Fruit fly (Drosophila melanogaster) whole organism, pupa: ENCODE results near the gene CG10195.

Experiments
- CG10348 ChIP-seq: fragments of 200-800 bp; sonication (Bioruptor generic); IDR thresholded peaks from 2 replicates; pipeline ENCODE4 v1.3.6; 2022; ENCODE audit warnings: missing biosample characterization, missing genetic modification characterization
- CG12605 ChIP-seq: fragments of 200-800 bp; sonication (Bioruptor generic); IDR thresholded peaks from 2 replicates; pipeline ENCODE4 v1.3.6; 2022; ENCODE audit warnings: missing biosample characterization, missing genetic modification characterization
- CG13204 ChIP-seq: fragments of 200-800 bp; sonication (Bioruptor generic); optimal IDR thresholded peaks from 2 replicates; lab custom pipeline; 2018; ENCODE audit warnings: missing biosample characterization, mild to moderate bottlenecking, missing genetic modification characterization, moderate library complexity
- CG14655 ChIP-seq: fragments of 200-800 bp; sonication (Bioruptor generic); optimal IDR thresholded peaks from 3 replicates; lab custom pipeline; 2017; ENCODE audit warnings: mild to moderate bottlenecking, missing biosample characterization, missing genetic modification reagents, missing genetic modification characterization
- CG15710 ChIP-seq: fragments of 200-800 bp; sonication (Bioruptor generic); optimal IDR thresholded peaks from 2 replicates; lab custom pipeline; 2018; ENCODE audit warnings: missing biosample characterization, mild to moderate bottlenecking, missing genetic modification characterization, moderate library complexity
- CG17806 ChIP-seq: fragments of 200-800 bp; sonication (Bioruptor generic); optimal IDR thresholded peaks from 2 replicates; lab custom pipeline; 2018; ENCODE audit warnings: missing biosample characterization, mild to moderate bottlenecking, missing genetic modification characterization, moderate library complexity
- CG32121 ChIP-seq: fragments of 200-800 bp; sonication (Bioruptor generic); IDR thresholded peaks from 2 replicates; pipeline ENCODE4 v1.3.6; 2022; ENCODE audit warnings: missing biosample characterization, missing genetic modification characterization
- CG34367 ChIP-seq: fragments of 200-800 bp; sonication (Bioruptor generic); optimal IDR thresholded peaks from 2 replicates; lab custom pipeline; 2018; ENCODE audit warnings: missing biosample characterization, mild to moderate bottlenecking, missing genetic modification characterization
- CG4496 ChIP-seq: fragments of 200-800 bp; sonication (Bioruptor generic); IDR thresholded peaks from 3 replicates; pipeline ENCODE4 v1.3.6; 2022; ENCODE audit warnings: missing biosample characterization, missing genetic modification characterization
- CG8159 ChIP-seq: fragments of 200-800 bp; sonication (Bioruptor generic); optimal IDR thresholded peaks from 3 replicates; lab custom pipeline; 2018; ENCODE audit warnings: missing biosample characterization, mild to moderate bottlenecking, missing genetic modification characterization, moderate library complexity
- CG8301 ChIP-seq: fragments of 200-800 bp; sonication (Bioruptor generic); optimal IDR thresholded peaks from 2 replicates; lab custom pipeline; 2018; ENCODE audit warnings: missing biosample characterization, mild to moderate bottlenecking, missing genetic modification characterization
- CG9948 ChIP-seq: fragments of 200-800 bp; sonication (Bioruptor generic); optimal IDR thresholded peaks from 2 replicates; lab custom pipeline; 2018; ENCODE audit warnings: missing biosample characterization, mild to moderate bottlenecking, missing genetic modification characterization, moderate library complexity
- D1 ChIP-seq: fragments of 200-800 bp; sonication (Bioruptor generic); optimal IDR thresholded peaks from 2 replicates; lab custom pipeline; 2018; ENCODE audit warnings: missing biosample characterization, mild to moderate bottlenecking, missing genetic modification characterization, moderate library complexity
- EcR ChIP-seq: fragments of 200-800 bp; sonication (Bioruptor generic); optimal IDR thresholded peaks from 3 replicates; lab custom pipeline; 2019; ENCODE audit warnings: missing biosample characterization, missing genetic modification characterization, mild to moderate bottlenecking, moderate library complexity, missing genetic modification reagents
- Ets98B ChIP-seq: fragments of 200-800 bp; sonication (Bioruptor generic); IDR thresholded peaks from 2 replicates; pipeline ENCODE4 v1.3.6; 2022; ENCODE audit warnings: missing biosample characterization, missing genetic modification characterization
- Pif1A ChIP-seq: fragments of 200-800 bp; sonication (Bioruptor generic); optimal IDR thresholded peaks from 3 replicates; lab custom pipeline; 2016; ENCODE audit warnings: missing biosample characterization, missing genetic modification characterization
- Pif1B ChIP-seq: fragments of 200-800 bp; sonication (Bioruptor generic); optimal IDR thresholded peaks from 3 replicates; lab custom pipeline; 2016; ENCODE audit warnings: missing biosample characterization, missing genetic modification characterization
- Snoo ChIP-seq: fragments of 200-800 bp; sonication (Bioruptor generic); optimal IDR thresholded peaks from 3 replicates; lab custom pipeline; 2017; ENCODE audit warnings: missing biosample characterization, mild to moderate bottlenecking, missing genetic modification characterization, inconsistent platforms
- fd96Ca ChIP-seq: fragments of 200-800 bp; sonication (Bioruptor generic); IDR thresholded peaks from 3 replicates; pipeline ENCODE4 v1.3.6; 2022; ENCODE audit warnings: missing biosample characterization, missing genetic modification characterization
- gl ChIP-seq: fragments of 200-800 bp; sonication (Bioruptor generic); optimal IDR thresholded peaks from 2 replicates; lab custom pipeline; 2018; ENCODE audit warnings: missing biosample characterization, mild to moderate bottlenecking, missing genetic modification characterization
- rn ChIP-seq: fragments of 200-800 bp; sonication (Bioruptor generic); IDR thresholded peaks from 2 replicates; pipeline ENCODE4 v1.3.6; 2022; ENCODE audit warnings: missing biosample characterization, missing genetic modification characterization

Gene CG10195

dm6 chr2L:19441339-19441738, 43.2 kb downstream of the CG10195 start:
- peak; percentile 44; the same call in 1 of the 3 replicates for TF ChIP-seq CG4496 (GFP tag; lab: Robert Waterston, UW)
- TF ChIP-seq fd96Ca (GFP tag; lab: Robert Waterston, UW), result peak; percentile 78
- TF ChIP-seq CG32121 (GFP tag; lab: Robert Waterston, UW), result peak; percentile 22; the same call in 1 of the 2 replicates
- TF ChIP-seq rn, result peak; percentile 25; the same call in 1 of the 2 replicates
- TF ChIP-seq CG17806 (tag; lab: Kevin White, UChicago), result no peak
- TF ChIP-seq CG12605 (GFP tag; lab: Robert Waterston, UW), result 0 out of 2 replicates have a peak, but pooled peaks have one; percentile 10
- no peak for TF ChIP-seq CG10348
- no peak for TF ChIP-seq CG8301 (tag; lab: Kevin White, UChicago)
- TF ChIP-seq Ets98B (GFP tag; lab: Robert Waterston, UW), result peak; percentile 38

- TF ChIP-seq Pif1A (GFP tag; lab: Kevin White, UChicago) (no peak), CG12605 (GFP tag; lab: Robert Waterston, UW) (no peak), gl (tag; lab: Kevin White, UChicago) (no peak), Ets98B (GFP tag; lab: Robert Waterston, UW) (peak; percentile 14), rn (no peak), EcR (GFP tag; lab: Kevin White, UChicago) (peak; percentile 99), CG10348 (no peak), Pif1B (no peak), CG14655 (GFP tag; lab: Kevin White, UChicago) (no peak), D1 (no peak), fd96Ca (GFP tag; lab: Robert Waterston, UW) (peak; percentile 47; the same call in 1 of the 3 replicates), CG15710 (tag; lab: Kevin White, UChicago) (peak; percentile 25), CG4496 (GFP tag; lab: Robert Waterston, UW) (no peak; the same call in 2 of the 3 replicates), CG17806 (tag; lab: Kevin White, UChicago) (no peak), Snoo (tag; lab: Kevin White, UChicago) (peak; percentile 18), CG32121 (GFP tag; lab: Robert Waterston, UW) (no peak)
- TF ChIP-seq, all 21 proteins: peak for 5
These were observed 43.8 kb downstream of the CG10195 start for dm6 chr2L:19440732-19441131.

- TF ChIP-seq fd96Ca (GFP tag; lab: Robert Waterston, UW) (no peak), Pif1B (peak; percentile 4)
These were observed 44.2 kb downstream of the CG10195 start for dm6 chr2L:19440285-19440684.

dm6 chr2L:19439598-19440230, 44.8 kb downstream of the CG10195 start:
- TF ChIP-seq Pif1B, result no peak
- peak; percentile 49 for TF ChIP-seq Pif1A (GFP tag; lab: Kevin White, UChicago)
- peak; percentile 48 for TF ChIP-seq CG9948
- TF ChIP-seq EcR (GFP tag; lab: Kevin White, UChicago), result no peak
- TF ChIP-seq fd96Ca (GFP tag; lab: Robert Waterston, UW), result no peak
- TF ChIP-seq CG8301 (tag; lab: Kevin White, UChicago), result no peak
- peak; percentile 64 for TF ChIP-seq CG8159
- TF ChIP-seq rn, result 0 out of 2 replicates have a peak, but pooled peaks have one; percentile 21
- TF ChIP-seq CG4496 (GFP tag; lab: Robert Waterston, UW), result peak; percentile 47; the same call in 1 of the 3 replicates
- no peak for TF ChIP-seq CG32121 (GFP tag; lab: Robert Waterston, UW)
- peak; percentile 43 for TF ChIP-seq CG15710 (tag; lab: Kevin White, UChicago)
- peak; percentile 21 for TF ChIP-seq Ets98B (GFP tag; lab: Robert Waterston, UW)
- TF ChIP-seq CG13204 (GFP tag; lab: Kevin White, UChicago), result no peak
- TF ChIP-seq CG34367, result peak; percentile 49
- TF ChIP-seq CG12605 (GFP tag; lab: Robert Waterston, UW), result no peak
- peak; percentile 40 for TF ChIP-seq Snoo (tag; lab: Kevin White, UChicago)
- no peak for TF ChIP-seq gl (tag; lab: Kevin White, UChicago)
- TF ChIP-seq CG17806 (tag; lab: Kevin White, UChicago), result peak; percentile 61
- TF ChIP-seq, all 21 proteins: peak for 10

dm6 chr2L:19438685-19439597, 45.6 kb downstream of the CG10195 start:
- TF ChIP-seq CG4496 (GFP tag; lab: Robert Waterston, UW) (no peak; the same call in 2 of the 3 replicates), D1 (no peak), CG8159 (peak; percentile 40), CG34367 (no peak), CG8301 (tag; lab: Kevin White, UChicago) (peak; percentile 33), CG15710 (tag; lab: Kevin White, UChicago) (peak; percentile 35), gl (tag; lab: Kevin White, UChicago) (no peak), CG9948 (peak; percentile 22), CG14655 (GFP tag; lab: Kevin White, UChicago) (peak; percentile 17), EcR (GFP tag; lab: Kevin White, UChicago) (peak; percentile 82), CG32121 (GFP tag; lab: Robert Waterston, UW) (no peak), rn (no peak), CG10348 (no peak), Pif1A (GFP tag; lab: Kevin White, UChicago) (peak; percentile 9), fd96Ca (GFP tag; lab: Robert Waterston, UW) (peak; percentile 51; the same call in 1 of the 3 replicates), CG12605 (GFP tag; lab: Robert Waterston, UW) (no peak), CG13204 (GFP tag; lab: Kevin White, UChicago) (no peak), Snoo (tag; lab: Kevin White, UChicago) (peak; percentile 41), Ets98B (GFP tag; lab: Robert Waterston, UW) (no peak)
